Fruit fly (Drosophila melanogaster) whole organism, embryonic: ENCODE data around the gene Cpr65Av.

Experiments
- Ada2b ChIP-seq: fragments of 200-800 bp; sonication (Bioruptor generic); IDR thresholded peaks from 2 replicates; pipeline ENCODE4 v1.3.6; 2022; ENCODE audit warnings: missing biosample characterization, missing genetic modification characterization
- B-H2 ChIP-seq: fragments of 200-800 bp; sonication (Bioruptor generic); optimal IDR thresholded peaks from 2 replicates; lab custom pipeline; 2018; ENCODE audit warnings: missing biosample characterization, mild to moderate bottlenecking, missing genetic modification characterization
- CG10209 ChIP-seq: fragments of 200-800 bp; sonication (Bioruptor generic); optimal IDR thresholded peaks from 3 replicates; lab custom pipeline; 2017; ENCODE audit warnings: missing biosample characterization, mild to moderate bottlenecking, missing genetic modification characterization, missing genetic modification reagents
- CG10267 ChIP-seq: fragments of 200-800 bp; sonication (Bioruptor generic); optimal IDR thresholded peaks from 2 replicates; lab custom pipeline; 2018; ENCODE audit warnings: missing biosample characterization, mild to moderate bottlenecking, missing genetic modification characterization, moderate library complexity
- CG12391 ChIP-seq: fragments of 200-800 bp; sonication (Bioruptor generic); optimal IDR thresholded peaks from 3 replicates; lab custom pipeline; 2018; ENCODE audit warnings: missing biosample characterization, mild to moderate bottlenecking, missing genetic modification characterization, moderate library complexity
- CG13624 ChIP-seq: fragments of 200-800 bp; sonication (Bioruptor generic); optimal IDR thresholded peaks from 2 replicates; lab custom pipeline; 2016; ENCODE audit warnings: missing biosample characterization, missing genetic modification characterization
- CG1529 ChIP-seq: fragments of 200-800 bp; sonication (Bioruptor generic); optimal IDR thresholded peaks from 3 replicates; lab custom pipeline; 2018; ENCODE audit warnings: missing biosample characterization, missing genetic modification characterization
- CG15479 ChIP-seq: fragments of 200-800 bp; sonication (Bioruptor generic); optimal IDR thresholded peaks from 3 replicates; lab custom pipeline; 2019; ENCODE audit warnings: missing biosample characterization, mild to moderate bottlenecking, missing genetic modification characterization, moderate library complexity
- CG17385 ChIP-seq: fragments of 200-800 bp; sonication (Bioruptor generic); optimal IDR thresholded peaks from 3 replicates; lab custom pipeline; 2018; ENCODE audit warnings: missing biosample characterization, mild to moderate bottlenecking, missing genetic modification characterization
- CG17568 ChIP-seq: fragments of 200-800 bp; sonication (Bioruptor generic); optimal IDR thresholded peaks from 2 replicates; lab custom pipeline; 2018; ENCODE audit warnings: missing biosample characterization, mild to moderate bottlenecking, missing genetic modification characterization, moderate library complexity
- CG18262 ChIP-seq: fragments of 200-800 bp; optimal IDR thresholded peaks from 3 replicates; lab custom pipeline; 2019; ENCODE audit warnings: missing biosample characterization, mild to moderate bottlenecking, missing genetic modification characterization, moderate library complexity
- CG31224 ChIP-seq: fragments of 200-800 bp; sonication (Bioruptor generic); IDR thresholded peaks from 2 replicates; pipeline ENCODE4 v1.3.6; 2022; ENCODE audit warnings: missing biosample characterization, missing genetic modification characterization
- CG31441 ChIP-seq: fragments of 200-800 bp; sonication (Bioruptor generic); IDR thresholded peaks from 2 replicates; pipeline ENCODE4 v1.3.6; 2022; ENCODE audit warnings: missing biosample characterization, missing genetic modification characterization
- CG34224 ChIP-seq: fragments of 200-800 bp; sonication (Bioruptor generic); IDR thresholded peaks from 3 replicates; pipeline ENCODE4 v1.3.6; 2022; ENCODE audit warnings: missing biosample characterization, missing genetic modification characterization; ENCODE audit not compliant: partially characterized antibody
- CG3726 ChIP-seq: fragments of 200-800 bp; sonication (Bioruptor generic); IDR thresholded peaks from 3 replicates; pipeline ENCODE4, ENCODE4 v1.3.6; 2022; ENCODE audit warnings: missing biosample characterization, missing genetic modification characterization
- CG4404 ChIP-seq: fragments of 200-800 bp; sonication (Bioruptor generic); IDR thresholded peaks from 2 replicates; pipeline ENCODE4 v1.3.6; 2022; ENCODE audit warnings: missing biosample characterization, missing genetic modification characterization
- CG5953 ChIP-seq: fragments of 200-800 bp; sonication (Bioruptor generic); IDR thresholded peaks from 2 replicates; pipeline ENCODE4 v1.3.6; 2022; ENCODE audit warnings: missing biosample characterization, missing genetic modification characterization
- CG6689 ChIP-seq: fragments of 200-800 bp; sonication (Bioruptor generic); IDR thresholded peaks from 2 replicates; pipeline ENCODE4 v1.3.6; 2022; ENCODE audit warnings: missing biosample characterization, missing genetic modification characterization
- CG7556 ChIP-seq: fragments of 200-800 bp; sonication (Bioruptor generic); optimal IDR thresholded peaks from 2 replicates; lab custom pipeline; 2017; ENCODE audit warnings: missing biosample characterization, mild to moderate bottlenecking, missing genetic modification characterization
- CG8388 ChIP-seq: fragments of 200-800 bp; sonication (Bioruptor generic); optimal IDR thresholded peaks from 2 replicates; lab custom pipeline; 2019; ENCODE audit warnings: missing biosample characterization, mild to moderate bottlenecking, missing genetic modification characterization, moderate library complexity
- CG9727 ChIP-seq: fragments of 200-800 bp; sonication (Bioruptor generic); optimal IDR thresholded peaks from 3 replicates; lab custom pipeline; 2017; ENCODE audit warnings: missing biosample characterization, mild to moderate bottlenecking, missing genetic modification characterization
- D ChIP-seq, 2 experiments: fragments of 200-800 bp in 1 of 2; fragments of >200 bp in 1 of 2; sonication (Bioruptor generic) in 1 of 2; optimal IDR thresholded peaks; 2 replicates in 1 of 2; 3 replicates in 1 of 2; lab custom pipeline; 2017; ENCODE audit warnings: mild to moderate bottlenecking in 1 of 2, missing biosample characterization in 1 of 2, missing genetic modification characterization in 1 of 2, missing genetic modification reagents in 1 of 2
- D19A ChIP-seq: fragments of 200-800 bp; optimal IDR thresholded peaks from 3 replicates; lab custom pipeline; 2019; ENCODE audit warnings: missing biosample characterization, mild to moderate bottlenecking, missing genetic modification characterization, moderate library complexity
- Elba2 ChIP-seq: fragments of 200-800 bp; sonication (Bioruptor generic); optimal IDR thresholded peaks from 3 replicates; lab custom pipeline; 2016; ENCODE audit warnings: missing biosample characterization, missing genetic modification characterization
- Fer3 ChIP-seq: fragments of 200-800 bp; sonication (Bioruptor generic); optimal IDR thresholded peaks from 2 replicates; lab custom pipeline; 2018; ENCODE audit warnings: missing biosample characterization, mild to moderate bottlenecking, missing genetic modification characterization, moderate library complexity
- HmgD ChIP-seq: fragments of 200-800 bp; sonication (Bioruptor generic); optimal IDR thresholded peaks from 3 replicates; lab custom pipeline; 2016; ENCODE audit warnings: missing biosample characterization, missing genetic modification characterization
- Hsf ChIP-seq: fragments of 200-800 bp; sonication (Bioruptor generic); optimal IDR thresholded peaks from 3 replicates; lab custom pipeline; 2016; ENCODE audit warnings: missing biosample characterization, missing genetic modification characterization
- NK7.1 ChIP-seq: fragments of 200-800 bp; sonication (Bioruptor generic); optimal IDR thresholded peaks from 3 replicates; lab custom pipeline; 2016; ENCODE audit warnings: missing biosample characterization, missing genetic modification characterization
- Rfx ChIP-seq: fragments of 200-800 bp; sonication (Bioruptor generic); IDR thresholded peaks from 2 replicates; pipeline ENCODE4 v1.3.6; 2022; ENCODE audit warnings: missing biosample characterization, missing genetic modification characterization
- Scr ChIP-seq: fragments of 200-800 bp; sonication (Bioruptor generic); IDR thresholded peaks from 2 replicates; pipeline ENCODE4 v1.3.6; 2022; ENCODE audit warnings: missing biosample characterization, missing genetic modification characterization; ENCODE audit not compliant: partially characterized antibody
- Ssrp ChIP-seq: fragments of 200-800 bp; sonication (Bioruptor generic); optimal IDR thresholded peaks from 2 replicates; lab custom pipeline; 2018; ENCODE audit warnings: missing biosample characterization, mild to moderate bottlenecking, missing genetic modification characterization, moderate library complexity
- Xrp1 ChIP-seq: fragments of 200-800 bp; sonication (Bioruptor generic); IDR thresholded peaks from 2 replicates; pipeline ENCODE4 v1.3.6; 2022; ENCODE audit warnings: missing biosample characterization, missing genetic modification characterization
- cad ChIP-seq: fragments of >200 bp; optimal IDR thresholded peaks from 2 replicates; lab custom pipeline; 2017; ENCODE audit warnings: missing biosample characterization, missing genetic modification characterization
- dan ChIP-seq: fragments of 200-800 bp; sonication (Bioruptor generic); IDR thresholded peaks from 2 replicates; pipeline ENCODE4 v1.3.6; 2022; ENCODE audit warnings: missing biosample characterization, missing genetic modification characterization
- en ChIP-seq: fragments of 200-800 bp; sonication (Bioruptor generic); optimal IDR thresholded peaks from 2 replicates; lab custom pipeline; 2016; ENCODE audit warnings: missing biosample characterization, missing genetic modification characterization
- ftz-f1 ChIP-seq: fragments of 200-800 bp; sonication (Bioruptor generic); optimal IDR thresholded peaks from 2 replicates; lab custom pipeline; 2016; ENCODE audit warnings: missing biosample characterization, missing genetic modification characterization
- gt ChIP-seq: fragments of 200-800 bp; sonication (Bioruptor generic); IDR thresholded peaks from 2 replicates; pipeline ENCODE4 v1.3.6; 2022; ENCODE audit warnings: missing biosample characterization, missing genetic modification characterization
- insv ChIP-seq, 2 experiments: fragments of 200-800 bp; sonication (Bioruptor generic); optimal IDR thresholded peaks; 3 replicates each; lab custom pipeline; 2016 to 2018; ENCODE audit warnings: missing biosample characterization in 2 of 2, missing genetic modification characterization in 2 of 2
- kni ChIP-seq: fragments of 200-800 bp; sonication (Bioruptor generic); optimal IDR thresholded peaks from 3 replicates; lab custom pipeline; 2017; ENCODE audit warnings: mild to moderate bottlenecking, missing biosample characterization, missing genetic modification reagents, missing genetic modification characterization
- lola ChIP-seq, 3 experiments: fragments of >200 bp in 2 of 3; fragments of 200-800 bp in 1 of 3; sonication (Bioruptor generic) in 1 of 3; optimal IDR thresholded peaks; 2 replicates each; lab custom pipeline; 2017 to 2019; ENCODE audit warnings: missing biosample characterization in 3 of 3, missing genetic modification characterization in 3 of 3, mild to moderate bottlenecking in 1 of 3, moderate library complexity in 1 of 3
- nmo ChIP-seq: fragments of 200-800 bp; sonication (Bioruptor generic); optimal IDR thresholded peaks from 2 replicates; lab custom pipeline; 2018; ENCODE audit warnings: missing biosample characterization, mild to moderate bottlenecking, missing genetic modification characterization, moderate library complexity
- prd ChIP-seq, 3 experiments: fragments of >200 bp in 2 of 3; fragments of 200-800 bp in 1 of 3; sonication (Bioruptor generic) in 1 of 3; optimal IDR thresholded peaks in 2 of 3; IDR thresholded peaks in 1 of 3; 2 replicates in 2 of 3; 3 replicates in 1 of 3; pipeline versions ENCODE4 v1.3.6 to Lab custom; 2017 to 2022; ENCODE audit warnings: missing biosample characterization in 1 of 3, missing genetic modification characterization in 1 of 3
- pum ChIP-seq: fragments of 200-800 bp; sonication (Bioruptor generic); optimal IDR thresholded peaks from 2 replicates; lab custom pipeline; 2016; ENCODE audit warnings: missing biosample characterization, missing genetic modification characterization
- run ChIP-seq: fragments of 200-800 bp; sonication (Bioruptor generic); optimal IDR thresholded peaks from 3 replicates; lab custom pipeline; 2018; ENCODE audit warnings: missing biosample characterization, mild to moderate bottlenecking, missing genetic modification characterization
- sens ChIP-seq: fragments of 200-800 bp; sonication (Bioruptor generic); peaks from one replicate; lab custom pipeline; 2016; ENCODE audit warnings: missing biosample characterization, missing genetic modification characterization
- toy ChIP-seq: fragments of 200-800 bp; sonication (Bioruptor generic); IDR thresholded peaks from 2 replicates; pipeline ENCODE4 v1.3.6; 2022; ENCODE audit warnings: missing biosample characterization, missing genetic modification characterization
- tup ChIP-seq: fragments of 200-800 bp; sonication (Bioruptor generic); optimal IDR thresholded peaks from 2 replicates; lab custom pipeline; 2016; ENCODE audit warnings: missing biosample characterization, mild to moderate bottlenecking, missing genetic modification characterization, moderate library complexity

The Cpr65Av gene

DNA sequence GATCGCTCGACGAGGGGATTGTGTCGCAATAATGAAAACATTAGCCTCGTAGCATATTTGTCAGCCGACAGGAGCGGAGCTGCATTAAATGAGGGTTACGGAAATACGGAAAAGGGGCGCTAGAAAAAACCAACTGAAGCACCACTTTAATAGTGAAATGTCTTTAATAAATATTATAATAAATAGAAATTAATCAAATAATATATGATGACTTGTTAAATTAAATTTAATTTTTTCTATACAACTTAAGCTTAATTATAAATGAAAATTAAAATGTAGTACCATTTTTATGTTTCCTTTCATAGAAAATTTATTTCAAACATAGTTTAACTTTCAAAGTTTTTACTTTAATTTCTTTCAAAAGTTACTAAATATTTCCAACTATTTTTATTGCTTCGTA is 22.2 kb upstream of the Cpr65Av start (continued):
- TF ChIP-seq insv (GFP tag; optimal IDR thresholded peaks at IDR 0.05; lab: Kevin White, UChicago) (no peak), en (GFP tag; lab: Kevin White, UChicago) (no peak), ftz-f1 (GFP tag; lab: Kevin White, UChicago) (no peak), CG5953 (GFP tag; lab: Robert Waterston, UW) (no peak), CG10209 (no peak), Ssrp (peak; percentile 34), dan (GFP tag; lab: Robert Waterston, UW) (no peak), CG31224 (GFP tag; lab: Robert Waterston, UW) (no peak), lola (GFP tag; optimal IDR thresholded peaks at IDR 0.05; lab: Kevin White, UChicago) (peak in 1 of 3 experiments; percentile 71), prd (optimal IDR thresholded peaks at IDR 0.05; lab: Kevin White, UChicago) (no peak), prd (GFP tag; IDR thresholded peaks at IDR 0.05; lab: Robert Waterston, UW) (0 out of 3 replicates have a peak, but pooled peaks have one; percentile 11), Scr (GFP tag; lab: Robert Waterston, UW) (no peak), Rfx (GFP tag; lab: Robert Waterston, UW) (no peak), gt (GFP tag; lab: Robert Waterston, UW) (no peak)

DNA sequence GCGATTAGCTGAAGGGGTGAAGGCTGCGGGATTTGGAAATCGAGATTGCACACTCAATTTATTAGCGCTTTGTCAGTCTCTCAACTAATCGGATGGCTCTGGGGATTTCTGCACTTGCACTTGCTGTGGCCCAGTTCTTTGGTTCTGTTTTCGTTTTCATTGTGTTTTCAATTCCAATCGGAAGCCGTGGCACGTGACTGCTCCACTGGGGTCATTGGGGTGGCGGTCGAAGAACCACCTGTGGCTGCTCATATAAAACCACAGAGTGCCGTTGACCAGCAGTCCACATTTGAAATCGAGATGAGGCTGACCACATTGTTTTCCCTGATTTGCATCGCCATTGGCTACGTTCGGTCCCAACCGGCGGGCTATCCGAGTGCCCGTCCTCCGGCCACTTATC is 20.7 kb upstream of the Cpr65Av start, which contains the start of gene Cpr65Az:
Cpr65Az (plus strand) TSS at position 301 of the 400 bp plus-strand sequence.
- no peak for TF ChIP-seq CG17568 (GFP tag; lab: Kevin White, UChicago)
- peak; percentile 14 for TF ChIP-seq sens (GFP tag; lab: Kevin White, UChicago)

DNA sequence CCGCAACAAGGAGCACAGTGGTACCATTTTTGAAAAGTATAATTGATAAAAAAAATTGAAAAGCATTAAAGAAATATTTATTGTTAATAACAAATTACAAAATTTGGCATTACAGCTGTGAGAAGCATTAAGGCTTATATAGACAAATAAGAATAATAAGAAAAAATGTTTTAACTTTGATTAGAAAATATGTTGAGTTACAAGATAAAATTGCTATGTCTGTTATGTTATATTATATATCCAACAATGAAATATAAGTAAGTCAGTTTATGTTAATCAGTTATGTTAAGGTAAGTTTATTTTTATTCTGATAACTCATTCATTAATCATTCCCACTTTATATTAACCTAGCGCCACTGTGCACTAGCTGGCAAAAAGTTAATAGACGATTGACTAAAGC is 20.1 kb upstream of the Cpr65Av start:
- no peak for TF ChIP-seq CG3726 (GFP tag; lab: Robert Waterston, UW)
- no peak for TF ChIP-seq run
- no peak for TF ChIP-seq kni
- TF ChIP-seq tup (GFP tag; lab: Kevin White, UChicago), result no peak
- TF ChIP-seq Elba2 (GFP tag; lab: Kevin White, UChicago), result no peak
- peak; percentile 71 for TF ChIP-seq CG18262 (tag; lab: Kevin White, UChicago)
- TF ChIP-seq CG7556 (GFP tag; lab: Kevin White, UChicago), result peak; percentile 43
- TF ChIP-seq Hsf (GFP tag; lab: Kevin White, UChicago), result no peak
- peak; percentile 26; the same call in 1 of the 2 replicates for TF ChIP-seq Xrp1 (GFP tag; lab: Robert Waterston, UW)
- TF ChIP-seq NK7.1 (GFP tag; lab: Kevin White, UChicago), result no peak
- peak; percentile 31 for TF ChIP-seq nmo (GFP tag; lab: Kevin White, UChicago)
- TF ChIP-seq CG34224 (GFP tag; lab: Robert Waterston, UW), result no peak
- no peak for TF ChIP-seq B-H2 (GFP tag; lab: Kevin White, UChicago)
- peak; percentile 43 for TF ChIP-seq CG10267
- no peak for TF ChIP-seq toy (GFP tag; lab: Robert Waterston, UW)
- TF ChIP-seq cad, result no peak
- TF ChIP-seq Ada2b (GFP tag; lab: Robert Waterston, UW), result no peak
- no peak for TF ChIP-seq CG15479 (GFP tag; lab: Kevin White, UChicago)
- TF ChIP-seq CG4404 (GFP tag; lab: Robert Waterston, UW), result no peak
- peak; percentile 23 for TF ChIP-seq CG9727 (GFP tag; lab: Kevin White, UChicago)
- TF ChIP-seq CG1529 (GFP tag; lab: Kevin White, UChicago), result no peak
- peak; percentile 9 for TF ChIP-seq CG8388 (GFP tag; lab: Kevin White, UChicago)
- TF ChIP-seq D (optimal IDR thresholded peaks at IDR 0.05; lab: Kevin White, UChicago), result no peak
- TF ChIP-seq D (GFP tag; optimal IDR thresholded peaks at IDR 0.05; lab: Kevin White, UChicago), result peak; percentile 0
- no peak for TF ChIP-seq CG17385 (GFP tag; lab: Kevin White, UChicago)
- 0 out of 2 replicates have a peak, but pooled peaks have one; percentile 5 for TF ChIP-seq CG6689
- TF ChIP-seq CG31441, result peak; percentile 59
- TF ChIP-seq CG12391 (tag; lab: Kevin White, UChicago), result peak; percentile 47
- peak; percentile 35 for TF ChIP-seq D19A (tag; lab: Kevin White, UChicago)
- TF ChIP-seq CG13624 (GFP tag; lab: Kevin White, UChicago), result no peak
- no peak for TF ChIP-seq HmgD
- TF ChIP-seq Fer3 (tag; lab: Kevin White, UChicago), result no peak
- no peak for TF ChIP-seq pum (GFP tag; lab: Kevin White, UChicago)
- TF ChIP-seq Ssrp, result peak; percentile 33
